Fruit fly (Drosophila melanogaster) whole organism, embryonic: Measurements from ENCODE around the gene CG7879.
A peak's percentile ranks its signal among the peaks of the same experiment; 100 is the strongest.

Experiments
- ATbp ChIP-seq: fragments of 200-800 bp; sonication (Bioruptor generic); optimal IDR thresholded peaks from 2 replicates; lab custom pipeline; 2017; ENCODE audit warnings: missing biosample characterization, mild to moderate bottlenecking, missing genetic modification characterization, missing genetic modification reagents
- Abd-B ChIP-seq: fragments of 200-800 bp; sonication (Bioruptor generic); optimal IDR thresholded peaks from 2 replicates; lab custom pipeline; 2018; ENCODE audit warnings: missing biosample characterization, mild to moderate bottlenecking, missing genetic modification characterization, moderate library complexity
- CG10321 ChIP-seq: fragments of 200-800 bp; sonication (Bioruptor generic); IDR thresholded peaks from 2 replicates; pipeline ENCODE4 v1.3.6; 2022; ENCODE audit warnings: missing biosample characterization, missing genetic modification characterization
- CG11093 ChIP-seq: fragments of 200-800 bp; sonication (Bioruptor generic); IDR thresholded peaks from 3 replicates; pipeline ENCODE4 v1.3.6; 2022; ENCODE audit warnings: missing biosample characterization, missing genetic modification characterization
- CG12744 ChIP-seq: fragments of 200-800 bp; sonication (Bioruptor generic); optimal IDR thresholded peaks from 2 replicates; lab custom pipeline; 2016; ENCODE audit warnings: missing biosample characterization, missing genetic modification characterization
- CG13123 ChIP-seq: fragments of 200-800 bp; sonication (Bioruptor generic); optimal IDR thresholded peaks from 2 replicates; lab custom pipeline; 2016; ENCODE audit warnings: missing biosample characterization, missing genetic modification characterization
- CG14050 ChIP-seq: fragments of 200-800 bp; sonication (Bioruptor generic); IDR thresholded peaks from 3 replicates; pipeline ENCODE4 v1.3.6; 2022; ENCODE audit warnings: missing biosample characterization, missing genetic modification characterization
- CG16863 ChIP-seq: fragments of 200-800 bp; sonication (Bioruptor generic); optimal IDR thresholded peaks from 3 replicates; lab custom pipeline; 2016; ENCODE audit warnings: missing biosample characterization, missing genetic modification characterization
- CG2129 ChIP-seq: fragments of 200-800 bp; sonication (Bioruptor generic); IDR thresholded peaks from 2 replicates; pipeline ENCODE4 v1.3.6; 2022; ENCODE audit warnings: missing biosample characterization, missing genetic modification characterization; ENCODE audit not compliant: partially characterized antibody
- CG3407 ChIP-seq: fragments of 200-800 bp; sonication (Bioruptor generic); optimal IDR thresholded peaks from 2 replicates; lab custom pipeline; 2018; ENCODE audit warnings: missing biosample characterization, mild to moderate bottlenecking, missing genetic modification characterization
- CG4820 ChIP-seq: fragments of 200-800 bp; sonication (Bioruptor generic); optimal IDR thresholded peaks from 3 replicates; lab custom pipeline; 2016; ENCODE audit warnings: missing biosample characterization, missing genetic modification characterization
- CG5245 ChIP-seq: fragments of 200-800 bp; sonication (Bioruptor generic); optimal IDR thresholded peaks from 3 replicates; lab custom pipeline; 2016; ENCODE audit warnings: missing biosample characterization, missing genetic modification characterization
- CG5953 ChIP-seq: fragments of 200-800 bp; sonication (Bioruptor generic); IDR thresholded peaks from 2 replicates; pipeline ENCODE4 v1.3.6; 2022; ENCODE audit warnings: missing biosample characterization, missing genetic modification characterization
- CG6689 ChIP-seq: fragments of 200-800 bp; sonication (Bioruptor generic); IDR thresholded peaks from 2 replicates; pipeline ENCODE4 v1.3.6; 2022; ENCODE audit warnings: missing biosample characterization, missing genetic modification characterization
- CG7372 ChIP-seq: fragments of 200-800 bp; sonication (Bioruptor generic); IDR thresholded peaks from 2 replicates; pipeline ENCODE4 v1.3.6; 2022; ENCODE audit warnings: missing biosample characterization, missing genetic modification characterization
- CG7745 ChIP-seq: fragments of 200-800 bp; sonication (Bioruptor generic); optimal IDR thresholded peaks from 2 replicates; lab custom pipeline; 2018; ENCODE audit warnings: missing biosample characterization, mild to moderate bottlenecking, missing genetic modification characterization, moderate library complexity
- CG8359 ChIP-seq: fragments of 200-800 bp; sonication (Bioruptor generic); optimal IDR thresholded peaks from 2 replicates; lab custom pipeline; 2017; ENCODE audit warnings: missing biosample characterization, mild to moderate bottlenecking, missing genetic modification characterization, borderline replicate concordance
- CG9727 ChIP-seq: fragments of 200-800 bp; sonication (Bioruptor generic); optimal IDR thresholded peaks from 3 replicates; lab custom pipeline; 2017; ENCODE audit warnings: missing biosample characterization, mild to moderate bottlenecking, missing genetic modification characterization
- Fer2 ChIP-seq: fragments of 200-800 bp; sonication (Bioruptor generic); optimal IDR thresholded peaks from 2 replicates; lab custom pipeline; 2018; ENCODE audit warnings: missing biosample characterization, mild to moderate bottlenecking, missing genetic modification characterization, moderate library complexity
- GATAe ChIP-seq: fragments of 200-800 bp; sonication (Bioruptor generic); conservative IDR thresholded peaks from 2 replicates; pipeline ENCODE4 v1.3.6; 2022; ENCODE audit warnings: missing biosample characterization, missing genetic modification characterization
- Hey ChIP-seq: fragments of 200-800 bp; sonication (Bioruptor generic); optimal IDR thresholded peaks from 3 replicates; lab custom pipeline; 2018; ENCODE audit warnings: missing biosample characterization, mild to moderate bottlenecking, missing genetic modification characterization
- Hsf ChIP-seq: fragments of 200-800 bp; sonication (Bioruptor generic); optimal IDR thresholded peaks from 3 replicates; lab custom pipeline; 2016; ENCODE audit warnings: missing biosample characterization, missing genetic modification characterization
- MTF-1 ChIP-seq: fragments of 200-800 bp; sonication (Bioruptor generic); optimal IDR thresholded peaks from 2 replicates; lab custom pipeline; 2018; ENCODE audit warnings: missing biosample characterization, mild to moderate bottlenecking, missing genetic modification characterization, borderline replicate concordance
- Max ChIP-seq: fragments of 200-800 bp; sonication (Bioruptor generic); optimal IDR thresholded peaks from 2 replicates; lab custom pipeline; 2016; ENCODE audit warnings: missing biosample characterization, mild to moderate bottlenecking, missing genetic modification characterization
- NC2β ChIP-seq: fragments of 200-800 bp; sonication (Bioruptor generic); optimal IDR thresholded peaks from 2 replicates; lab custom pipeline; 2016; ENCODE audit warnings: missing biosample characterization, missing genetic modification characterization
- Neu2 ChIP-seq: fragments of 200-800 bp; sonication (Bioruptor generic); optimal IDR thresholded peaks from 3 replicates; lab custom pipeline; 2016; ENCODE audit warnings: missing biosample characterization, missing genetic modification characterization, borderline replicate concordance
- Opbp ChIP-seq: fragments of 200-800 bp; sonication (Bioruptor generic); IDR thresholded peaks from 3 replicates; pipeline ENCODE4 v1.3.6; 2022; ENCODE audit warnings: missing biosample characterization, missing genetic modification characterization; ENCODE audit not compliant: partially characterized antibody
- Side ChIP-seq: fragments of 200-800 bp; sonication (Bioruptor generic); optimal IDR thresholded peaks from 2 replicates; lab custom pipeline; 2016; ENCODE audit warnings: missing biosample characterization, missing genetic modification characterization
- YL-1 ChIP-seq: fragments of 200-800 bp; sonication (Bioruptor generic); optimal IDR thresholded peaks from 3 replicates; lab custom pipeline; 2017; ENCODE audit warnings: missing biosample characterization, mild to moderate bottlenecking, missing genetic modification characterization
- ase ChIP-seq: fragments of 200-800 bp; sonication (Bioruptor generic); IDR thresholded peaks from 3 replicates; pipeline ENCODE4 v1.3.6; 2022; ENCODE audit warnings: missing biosample characterization, missing genetic modification characterization
- croc ChIP-seq: fragments of 200-800 bp; sonication (Bioruptor generic); conservative IDR thresholded peaks from 3 replicates; pipeline ENCODE4 v1.3.6; 2022; ENCODE audit warnings: missing biosample characterization, missing genetic modification characterization
- crp ChIP-seq, 2 experiments: fragments of 200-800 bp; sonication (Bioruptor generic); optimal IDR thresholded peaks; 2 replicates in 1 of 2; 3 replicates in 1 of 2; lab custom pipeline; 2017; ENCODE audit warnings: missing biosample characterization in 2 of 2, missing genetic modification characterization in 2 of 2, mild to moderate bottlenecking in 1 of 2, moderate library complexity in 1 of 2
- da ChIP-seq: fragments of 200-800 bp; sonication (Bioruptor generic); optimal IDR thresholded peaks from 2 replicates; lab custom pipeline; 2016; ENCODE audit warnings: missing biosample characterization, missing genetic modification characterization
- dysf ChIP-seq: fragments of 200-800 bp; sonication (Bioruptor generic); IDR thresholded peaks from 3 replicates; pipeline ENCODE4 v1.3.6; 2022; ENCODE audit warnings: missing biosample characterization, missing genetic modification characterization
- fd102C ChIP-seq: fragments of 200-800 bp; sonication (Bioruptor generic); optimal IDR thresholded peaks from 2 replicates; lab custom pipeline; 2018; ENCODE audit warnings: missing biosample characterization, mild to moderate bottlenecking, missing genetic modification characterization, moderate library complexity
- fd64A ChIP-seq: fragments of 200-800 bp; sonication (Bioruptor generic); optimal IDR thresholded peaks from 3 replicates; lab custom pipeline; 2018; ENCODE audit warnings: missing biosample characterization, mild to moderate bottlenecking, missing genetic modification characterization
- ind ChIP-seq: fragments of 200-800 bp; sonication (Bioruptor generic); optimal IDR thresholded peaks from 3 replicates; lab custom pipeline; 2016; ENCODE audit warnings: missing biosample characterization, missing genetic modification characterization
- kah ChIP-seq: fragments of 200-800 bp; sonication (Bioruptor generic); optimal IDR thresholded peaks from 2 replicates; lab custom pipeline; 2018; ENCODE audit warnings: missing biosample characterization, mild to moderate bottlenecking, missing genetic modification characterization
- lov ChIP-seq, 2 experiments: fragments of 200-800 bp in 1 of 2; fragments of >200 bp in 1 of 2; sonication (Bioruptor generic) in 1 of 2; IDR thresholded peaks in 1 of 2; optimal IDR thresholded peaks in 1 of 2; 2 replicates in 1 of 2; 3 replicates in 1 of 2; pipeline versions ENCODE4 v1.3.6 to Lab custom; 2017 to 2022; ENCODE audit warnings: missing biosample characterization in 1 of 2, missing genetic modification characterization in 1 of 2
- pb ChIP-seq: fragments of 200-800 bp; sonication (Bioruptor generic); optimal IDR thresholded peaks from 3 replicates; lab custom pipeline; 2016; ENCODE audit warnings: missing biosample characterization, missing genetic modification characterization
- pita ChIP-seq: fragments of 200-800 bp; sonication (Bioruptor generic); optimal IDR thresholded peaks from 2 replicates; lab custom pipeline; 2017; ENCODE audit warnings: missing biosample characterization, mild to moderate bottlenecking, missing genetic modification characterization
- prd ChIP-seq, 3 experiments: fragments of >200 bp in 2 of 3; fragments of 200-800 bp in 1 of 3; sonication (Bioruptor generic) in 1 of 3; optimal IDR thresholded peaks in 2 of 3; IDR thresholded peaks in 1 of 3; 2 replicates in 2 of 3; 3 replicates in 1 of 3; pipeline versions ENCODE4 v1.3.6 to Lab custom; 2017 to 2022; ENCODE audit warnings: missing biosample characterization in 1 of 3, missing genetic modification characterization in 1 of 3
- pum ChIP-seq: fragments of 200-800 bp; sonication (Bioruptor generic); optimal IDR thresholded peaks from 2 replicates; lab custom pipeline; 2016; ENCODE audit warnings: missing biosample characterization, missing genetic modification characterization
- rib ChIP-seq: fragments of 200-800 bp; sonication (Bioruptor generic); IDR thresholded peaks from 2 replicates; pipeline ENCODE4 v1.3.6; 2022; ENCODE audit warnings: missing biosample characterization, missing genetic modification characterization
- ssp ChIP-seq: fragments of 200-800 bp; sonication (Bioruptor generic); IDR thresholded peaks from 2 replicates; pipeline ENCODE4 v1.3.6; 2022; ENCODE audit warnings: missing biosample characterization, missing genetic modification characterization
- toy ChIP-seq: fragments of 200-800 bp; sonication (Bioruptor generic); IDR thresholded peaks from 2 replicates; pipeline ENCODE4 v1.3.6; 2022; ENCODE audit warnings: missing biosample characterization, missing genetic modification characterization
- z ChIP-seq: fragments of 200-800 bp; sonication (Bioruptor generic); IDR thresholded peaks from 3 replicates; pipeline ENCODE4 v1.3.6; 2022; ENCODE audit warnings: missing biosample characterization, missing genetic modification characterization

The CG7879 gene

DNA sequence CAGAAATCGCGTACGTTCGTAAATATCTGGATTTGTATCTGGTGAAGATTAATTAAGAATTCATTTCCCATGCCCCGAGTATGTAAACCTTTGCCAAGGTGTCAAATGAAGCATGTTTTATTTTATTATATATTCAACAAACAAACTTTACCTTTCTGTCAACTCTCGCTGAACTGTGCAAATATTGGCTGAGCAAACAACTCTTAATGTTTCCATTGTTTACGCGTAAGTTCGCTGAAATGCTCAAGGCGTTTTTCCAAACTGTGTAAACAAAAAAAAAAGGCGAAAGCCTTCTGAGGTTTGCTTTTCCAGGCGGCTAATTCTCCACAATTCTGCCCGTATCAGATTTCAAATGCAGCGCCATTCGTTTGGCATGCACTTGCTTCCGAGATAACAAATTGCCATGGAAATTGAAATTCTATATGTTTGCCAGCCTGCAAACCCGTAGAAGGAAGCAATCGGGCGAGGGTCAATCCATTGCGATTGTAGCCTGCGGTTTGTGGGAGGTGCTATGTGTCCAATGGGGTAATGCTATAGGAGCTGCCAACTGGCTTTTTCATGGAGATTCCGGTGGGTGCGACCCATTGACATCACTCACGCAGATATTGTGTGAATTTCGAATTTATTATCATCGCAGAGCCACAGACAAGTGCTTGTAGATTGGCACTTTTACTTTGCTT, 23.4 kb upstream of the CG7879 start (continued):
- TF ChIP-seq NC2β (GFP tag; lab: Kevin White, UChicago) (peak; percentile 13), CG7745 (tag; lab: Kevin White, UChicago) (no peak), CG12744 (GFP tag; lab: Kevin White, UChicago) (peak; percentile 71), ase (GFP tag; lab: Robert Waterston, UW) (no peak; the same call in 2 of the 3 replicates), fd102C (no peak), CG7372 (GFP tag; lab: Robert Waterston, UW) (no peak), GATAe (GFP tag; lab: Robert Waterston, UW) (no peak), Fer2 (tag; lab: Kevin White, UChicago) (peak; percentile 84), z (0 out of 3 replicates have a peak, but pooled peaks have one; percentile 34), CG9727 (GFP tag; lab: Kevin White, UChicago) (peak; percentile 75), CG2129 (no peak), fd64A (GFP tag; lab: Kevin White, UChicago) (peak; percentile 51), lov (optimal IDR thresholded peaks at IDR 0.05; lab: Kevin White, UChicago) (no peak), lov (GFP tag; IDR thresholded peaks at IDR 0.05; lab: Robert Waterston, UW) (0 out of 3 replicates have a peak, but pooled peaks have one; percentile 31), pb (GFP tag; lab: Kevin White, UChicago) (peak; percentile 33), CG5245 (GFP tag; lab: Kevin White, UChicago) (peak; percentile 7), CG8359 (GFP tag; lab: Kevin White, UChicago) (peak; percentile 30), toy (0 out of 2 replicates have a peak, but pooled peaks have one; percentile 18), CG6689 (GFP tag; lab: Robert Waterston, UW) (peak; percentile 36; the same call in 1 of the 2 replicates), crp (GFP tag; optimal IDR thresholded peaks at IDR 0.05; lab: Kevin White, UChicago) (no peak), Abd-B (GFP tag; lab: Kevin White, UChicago) (no peak), dysf (GFP tag; lab: Robert Waterston, UW) (peak; percentile 43; the same call in 1 of the 3 replicates), CG11093 (GFP tag; lab: Robert Waterston, UW) (no peak), CG10321 (GFP tag; lab: Robert Waterston, UW) (0 out of 2 replicates have a peak, but pooled peaks have one; percentile 26), Max (GFP tag; lab: Kevin White, UChicago) (peak; percentile 62), Neu2 (GFP tag; lab: Kevin White, UChicago) (no peak), da (GFP tag; lab: Kevin White, UChicago) (no peak), Side (GFP tag; lab: Kevin White, UChicago) (peak; percentile 54), CG5953 (GFP tag; lab: Robert Waterston, UW) (0 out of 2 replicates have a peak, but pooled peaks have one; percentile 50), rib (GFP tag; lab: Robert Waterston, UW) (peak; percentile 93), CG3407 (GFP tag; lab: Kevin White, UChicago) (peak; percentile 30), ind (GFP tag; lab: Kevin White, UChicago) (no peak), pum (GFP tag; lab: Kevin White, UChicago) (no peak), CG14050 (GFP tag; lab: Robert Waterston, UW) (peak; percentile 49; the same call in 2 of the 3 replicates), YL-1 (GFP tag; lab: Kevin White, UChicago) (peak; percentile 44), croc (GFP tag; lab: Robert Waterston, UW) (no peak), ATbp (peak; percentile 76), ssp (GFP tag; lab: Robert Waterston, UW) (no peak), CG13123 (GFP tag; lab: Kevin White, UChicago) (peak; percentile 12), CG4820 (GFP tag; lab: Kevin White, UChicago) (no peak), prd (optimal IDR thresholded peaks at IDR 0.05; lab: Kevin White, UChicago) (no peak), prd (GFP tag; IDR thresholded peaks at IDR 0.05; lab: Robert Waterston, UW) (no peak), pita (GFP tag; lab: Kevin White, UChicago) (no peak), Hey (peak; percentile 77), MTF-1 (GFP tag; lab: Kevin White, UChicago) (peak; percentile 86), Opbp (no peak), CG16863 (GFP tag; lab: Kevin White, UChicago) (no peak), kah (GFP tag; lab: Kevin White, UChicago) (peak; percentile 47), Hsf (GFP tag; lab: Kevin White, UChicago) (peak; percentile 25)
